Worm (Caenorhabditis elegans) whole organism, late embryonic: ENCODE data around the gene F23A7.3.
A peak's percentile ranks its signal among the peaks of the same experiment; 100 is the strongest.
"Not testable (repeated sequence)": the region's sequence is repeated elsewhere in the genome, so short reads cannot be mapped to it uniquely, and the experiment has no call there.

Source experiments
- K02D7.2 ChIP-seq: sonication (generic microtip); optimal IDR thresholded peaks from 2 replicates; lab custom pipeline; 2017; ENCODE audit warnings: mild to moderate bottlenecking, missing genetic modification characterization, missing compliant biosample characterization
- K09A11.1 ChIP-seq: sonication (generic microtip); optimal IDR thresholded peaks from 2 replicates; lab custom pipeline; 2017; ENCODE audit warnings: antibody characterized with exemption, mild to moderate bottlenecking, missing genetic modification characterization, missing compliant biosample characterization; ENCODE audit not compliant: insufficient read depth
- Y22D7AL.16 ChIP-seq: sonication (generic microtip); optimal IDR thresholded peaks from 2 replicates; lab custom pipeline; 2016; ENCODE audit warnings: missing genetic modification characterization, missing compliant biosample characterization
- ahr-1 ChIP-seq: sonication (generic microtip); optimal IDR thresholded peaks from 2 replicates; lab custom pipeline; 2016; ENCODE audit warnings: missing genetic modification characterization, missing compliant biosample characterization
- ama-1 ChIP-seq: fragments of 150-350 bp; optimal IDR thresholded peaks from 2 replicates; lab custom pipeline; 2014
- ceh-18 ChIP-seq: sonication (generic microtip); optimal IDR thresholded peaks from 2 replicates; lab custom pipeline; 2016; ENCODE audit warnings: missing genetic modification characterization, missing compliant biosample characterization
- ceh-19 ChIP-seq: fragments of 200-800 bp; sonication (Bioruptor generic); optimal IDR thresholded peaks from 2 replicates; lab custom pipeline; 2018; ENCODE audit warnings: mild to moderate bottlenecking, missing genetic modification characterization, missing compliant biosample characterization
- ceh-22 ChIP-seq: sonication (generic microtip); optimal IDR thresholded peaks from 2 replicates; lab custom pipeline; 2017; ENCODE audit warnings: missing biosample characterization, missing genetic modification characterization
- ceh-31 ChIP-seq: sonication (generic microtip); optimal IDR thresholded peaks from 2 replicates; lab custom pipeline; 2016; ENCODE audit warnings: missing genetic modification characterization, missing compliant biosample characterization
- ceh-34 ChIP-seq: sonication (generic microtip); optimal IDR thresholded peaks from 2 replicates; lab custom pipeline; 2016; ENCODE audit warnings: mild to moderate bottlenecking, missing genetic modification characterization, missing compliant biosample characterization
- ceh-6 ChIP-seq: fragments of 200-800 bp; sonication (Bioruptor generic); optimal IDR thresholded peaks from 2 replicates; lab custom pipeline; 2018; ENCODE audit warnings: mild to moderate bottlenecking, missing genetic modification characterization, missing compliant biosample characterization
- dmd-4 ChIP-seq: sonication (generic microtip); optimal IDR thresholded peaks from 2 replicates; lab custom pipeline; 2016; ENCODE audit warnings: borderline replicate concordance, missing genetic modification characterization, missing compliant biosample characterization
- dve-1 ChIP-seq: sonication (generic microtip); optimal IDR thresholded peaks from 2 replicates; lab custom pipeline; 2017; ENCODE audit warnings: antibody characterized with exemption, mild to moderate bottlenecking, missing genetic modification characterization, missing compliant biosample characterization
- elt-2 ChIP-seq: sonication (generic microtip); optimal IDR thresholded peaks from 2 replicates; lab custom pipeline; 2016; ENCODE audit warnings: missing genetic modification reagents, missing genetic modification characterization, missing compliant biosample characterization
- elt-4 ChIP-seq: sonication (generic microtip); optimal IDR thresholded peaks from 2 replicates; lab custom pipeline; 2016; ENCODE audit warnings: missing genetic modification characterization, missing compliant biosample characterization
- fkh-10 ChIP-seq: fragments of 150-350 bp; optimal IDR thresholded peaks from 2 replicates; lab custom pipeline; 2014; ENCODE audit warnings: missing biosample characterization, missing genetic modification reagents, missing genetic modification characterization
- fkh-6 ChIP-seq: sonication (generic microtip); optimal IDR thresholded peaks from 2 replicates; lab custom pipeline; 2016; ENCODE audit warnings: missing genetic modification characterization, missing compliant biosample characterization
- gmeb-2 ChIP-seq: sonication (generic microtip); optimal IDR thresholded peaks from 2 replicates; lab custom pipeline; 2016; ENCODE audit warnings: missing genetic modification characterization, inconsistent platforms, missing compliant biosample characterization
- hlh-15 ChIP-seq: sonication (generic microtip); optimal IDR thresholded peaks from 2 replicates; lab custom pipeline; 2016; ENCODE audit warnings: missing genetic modification characterization, missing compliant biosample characterization
- hlh-6 ChIP-seq: sonication (generic microtip); optimal IDR thresholded peaks from 2 replicates; lab custom pipeline; 2016; ENCODE audit warnings: missing genotype, missing genetic modification characterization, missing compliant biosample characterization
- lin-11 ChIP-seq: fragments of 200-800 bp; sonication (Bioruptor generic); optimal IDR thresholded peaks from 2 replicates; lab custom pipeline; 2018; ENCODE audit warnings: mild to moderate bottlenecking, missing genetic modification characterization, missing compliant biosample characterization
- madf-2 ChIP-seq: sonication (generic microtip); optimal IDR thresholded peaks from 2 replicates; lab custom pipeline; 2017; ENCODE audit warnings: missing genetic modification characterization, missing compliant biosample characterization
- nhr-11 ChIP-seq: fragments of 150-350 bp; optimal IDR thresholded peaks from 2 replicates; lab custom pipeline; 2014; ENCODE audit warnings: missing biosample characterization, missing genetic modification characterization
- nhr-232 ChIP-seq: sonication (generic microtip); optimal IDR thresholded peaks from 2 replicates; lab custom pipeline; 2016; ENCODE audit warnings: missing genetic modification characterization, missing compliant biosample characterization
- odd-2 ChIP-seq: sonication (generic microtip); optimal IDR thresholded peaks from 2 replicates; lab custom pipeline; 2017; ENCODE audit warnings: antibody characterized with exemption, mild to moderate bottlenecking, missing genetic modification characterization, missing compliant biosample characterization
- pag-3 ChIP-seq: sonication (generic microtip); optimal IDR thresholded peaks from 2 replicates; lab custom pipeline; 2016; ENCODE audit warnings: missing compliant biosample characterization, missing genetic modification characterization, borderline replicate concordance
- pat-9 ChIP-seq: fragments of 200-800 bp; sonication (Bioruptor generic); optimal IDR thresholded peaks from 2 replicates; lab custom pipeline; 2018; ENCODE audit warnings: mild to moderate bottlenecking, missing genetic modification characterization, moderate library complexity, missing compliant biosample characterization
- pha-2 ChIP-seq: sonication (generic microtip); optimal IDR thresholded peaks from 2 replicates; lab custom pipeline; 2017; ENCODE audit warnings: mild to moderate bottlenecking, missing genetic modification characterization, missing compliant biosample characterization
- pha-4 ChIP-seq: fragments of 150-350 bp; optimal IDR thresholded peaks from 2 replicates; lab custom pipeline; 2018; ENCODE audit warnings: missing biosample characterization, missing genetic modification reagents, missing genetic modification characterization
- pqm-1 ChIP-seq: sonication (generic microtip); optimal IDR thresholded peaks from 2 replicates; lab custom pipeline; 2016; ENCODE audit warnings: missing genetic modification characterization, missing compliant biosample characterization
- pros-1 ChIP-seq: fragments of 150-350 bp; optimal IDR thresholded peaks from 2 replicates; lab custom pipeline; 2014; ENCODE audit warnings: missing biosample characterization, missing genetic modification reagents, missing genetic modification characterization
- ref-2 ChIP-seq: sonication (generic microtip); optimal IDR thresholded peaks from 2 replicates; lab custom pipeline; 2016; ENCODE audit warnings: missing genetic modification characterization, missing compliant biosample characterization
- sox-2 ChIP-seq: fragments of 200-800 bp; sonication (Bioruptor generic); IDR thresholded peaks from 2 replicates; pipeline ENCODE4 v1.3.6; 2022; ENCODE audit warnings: missing genetic modification reagents, missing genetic modification characterization, missing compliant biosample characterization
- unc-55 ChIP-seq: sonication (generic microtip); optimal IDR thresholded peaks from 2 replicates; lab custom pipeline; 2017; ENCODE audit warnings: missing biosample characterization, missing genetic modification reagents, missing genetic modification characterization
- unc-86 ChIP-seq: sonication (generic microtip); optimal IDR thresholded peaks from 2 replicates; lab custom pipeline; 2016; ENCODE audit warnings: missing genetic modification characterization, missing compliant biosample characterization
- zip-5 ChIP-seq: sonication (generic microtip); optimal IDR thresholded peaks from 2 replicates; lab custom pipeline; 2016; ENCODE audit warnings: missing genetic modification characterization, missing compliant biosample characterization

F23A7.3 gene

DNA sequence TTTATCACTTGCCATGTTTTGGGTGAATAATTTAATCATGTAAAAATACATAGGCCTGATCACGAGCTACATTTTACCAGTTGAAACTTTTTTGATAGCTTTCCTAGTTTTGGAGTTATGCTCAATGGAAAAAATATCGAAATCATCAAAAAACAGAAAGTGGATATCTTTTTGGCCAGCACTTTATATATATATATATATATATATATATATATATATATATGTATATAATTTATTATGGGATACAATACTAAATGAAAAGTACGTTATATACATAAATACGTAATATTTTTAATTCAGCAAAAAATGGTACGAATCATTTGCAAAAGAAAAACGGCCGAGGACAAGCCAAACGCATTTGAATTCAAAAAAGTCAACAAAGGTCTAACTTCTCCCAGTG, at the start of gene F23A7.3:
Gene F23A7.3, plus strand, starts transcription at position 301 of the 400 bp plus-strand sequence.
- TF ChIP-seq dmd-4; elt-2 (tag; lab: Kevin White, UChicago); ahr-1 (tag; lab: Kevin White, UChicago): not testable (repeated sequence)

DNA sequence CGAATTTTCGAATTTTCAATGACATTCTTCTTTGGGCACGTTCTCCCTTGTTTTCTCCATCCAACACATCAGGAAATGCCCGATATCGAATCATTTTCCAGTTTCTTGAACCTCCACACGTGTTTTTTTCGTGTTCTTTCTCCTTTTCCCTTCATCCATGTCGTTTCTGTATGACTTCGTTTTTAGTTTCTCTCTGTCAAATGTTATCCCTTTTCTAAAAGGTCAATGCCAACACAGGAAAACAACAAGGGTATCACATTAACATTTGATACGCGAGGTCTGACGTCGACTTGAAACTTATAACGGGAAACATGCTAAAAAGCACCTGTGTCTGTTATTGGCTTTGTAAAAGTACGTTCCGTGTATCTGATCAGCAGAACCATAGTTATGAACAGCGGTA, 46.9 kb upstream of the F23A7.3 start:
- TF ChIP-seq ceh-34 (tag; lab: Kevin White, UChicago) (no peak), K09A11.1 (tag; lab: Kevin White, UChicago) (no peak)

DNA sequence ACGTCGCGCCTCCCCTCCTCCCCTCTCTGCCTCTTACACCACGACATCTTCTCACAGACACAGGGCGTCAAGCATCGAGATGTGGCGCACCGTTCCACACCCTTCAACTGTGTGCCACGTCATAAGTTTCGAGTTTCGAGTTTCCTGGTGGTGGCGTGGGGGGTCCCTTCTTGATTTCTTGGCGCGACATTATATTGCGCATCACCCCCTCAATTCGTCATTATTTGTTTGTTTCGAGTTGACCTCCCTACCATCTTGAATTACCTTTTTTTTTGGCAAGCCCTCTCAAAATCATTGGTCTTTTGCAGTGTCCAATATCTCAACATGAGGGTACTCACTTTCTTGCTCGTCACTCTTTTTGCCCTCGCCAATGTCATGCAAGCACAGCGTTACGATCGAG, 35.7 kb upstream of the F23A7.3 start, which contains the start of gene nlp-67:
Gene nlp-67, plus strand, starts transcription at position 301 of the 400 bp plus-strand sequence.
- TF ChIP-seq ref-2 (tag; lab: Kevin White, UChicago), result no peak
- TF ChIP-seq gmeb-2 (tag; lab: Kevin White, UChicago), result no peak
- TF ChIP-seq pag-3, result no peak
- no peak for TF ChIP-seq ceh-6 (GFP tag; lab: Kevin White, UChicago)
- TF ChIP-seq fkh-10 (GFP tag; lab: Kevin White, UChicago), result no peak
- no peak for TF ChIP-seq odd-2 (tag; lab: Kevin White, UChicago)
- no peak for TF ChIP-seq pha-2 (tag; lab: Kevin White, UChicago)
- no peak for TF ChIP-seq nhr-232 (tag; lab: Kevin White, UChicago)
- no peak for TF ChIP-seq K02D7.2 (tag; lab: Kevin White, UChicago)
- no peak for TF ChIP-seq ama-1
- TF ChIP-seq ceh-31, result no peak
- TF ChIP-seq nhr-11, result no peak
- TF ChIP-seq ceh-22, result no peak
- no peak for TF ChIP-seq pat-9 (tag; lab: Kevin White, UChicago)
- TF ChIP-seq ceh-18, result no peak
- no peak for TF ChIP-seq dmd-4
- no peak for TF ChIP-seq elt-4 (tag; lab: Kevin White, UChicago)
- no peak for TF ChIP-seq unc-86
- no peak for TF ChIP-seq pha-4 (tag; lab: Kevin White, UChicago)
- TF ChIP-seq sox-2 (GFP tag; lab: Robert Waterston, UW), result no peak
- TF ChIP-seq, all 69 proteins: peak for 0

- TF ChIP-seq zip-5 (tag; lab: Kevin White, UChicago), result no peak
- TF ChIP-seq ceh-34 (tag; lab: Kevin White, UChicago), result no peak
- TF ChIP-seq madf-2 (tag; lab: Kevin White, UChicago), result no peak
- TF ChIP-seq hlh-15, result no peak
- TF ChIP-seq hlh-6 (tag; lab: Kevin White, UChicago), result no peak
Measured at ce11 chrX:16189227-16189906, 30.4 kb upstream of the F23A7.3 start, which contains the start of gene slc-25A21. TSS of gene slc-25A21 (plus strand) at chrX:16189856.

DNA sequence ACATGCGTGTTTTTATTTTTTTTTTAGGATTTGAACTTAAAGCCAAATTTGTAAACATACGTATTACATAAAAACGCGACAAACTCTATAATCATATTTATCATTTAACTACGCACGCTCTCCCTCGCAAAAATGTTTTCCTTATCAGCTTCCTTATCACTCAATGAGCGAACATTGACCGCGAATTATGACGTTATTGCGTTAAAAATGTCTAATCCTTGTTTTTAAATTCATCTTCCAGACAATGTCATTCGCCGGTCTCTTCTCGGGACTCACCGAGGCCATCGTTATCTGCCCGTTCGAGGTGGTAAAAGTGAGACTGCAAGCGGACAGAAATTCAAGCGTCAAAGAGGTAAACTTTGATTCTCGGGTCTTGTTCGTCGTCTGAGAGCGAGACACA, 27.2 kb upstream of the F23A7.3 start:
- TF ChIP-seq ahr-1 (tag; lab: Kevin White, UChicago) (no peak), lin-11 (tag; lab: Kevin White, UChicago) (no peak), fkh-6 (tag; lab: Kevin White, UChicago) (no peak), dmd-4 (no peak), Y22D7AL.16 (tag; lab: Kevin White, UChicago) (no peak), elt-2 (tag; lab: Kevin White, UChicago) (peak; percentile 94), pqm-1 (tag; lab: Kevin White, UChicago) (peak; percentile 24), ceh-19 (GFP tag; lab: Kevin White, UChicago) (no peak), unc-55 (GFP tag; lab: Kevin White, UChicago) (no peak), K02D7.2 (tag; lab: Kevin White, UChicago) (no peak), dve-1 (tag; lab: Kevin White, UChicago) (peak; percentile 35), pros-1 (tag; lab: Kevin White, UChicago) (no peak)
